Fruit fly (Drosophila melanogaster) whole organism, pupa: ENCODE data around the gene CG15021.

Source experiments
- CG10348 ChIP-seq: fragments of 200-800 bp; sonication (Bioruptor generic); IDR thresholded peaks from 2 replicates; pipeline ENCODE4 v1.3.6; 2022; ENCODE audit warnings: missing biosample characterization, missing genetic modification characterization
- CG13204 ChIP-seq: fragments of 200-800 bp; sonication (Bioruptor generic); optimal IDR thresholded peaks from 2 replicates; lab custom pipeline; 2018; ENCODE audit warnings: missing biosample characterization, mild to moderate bottlenecking, missing genetic modification characterization, moderate library complexity
- CG14655 ChIP-seq: fragments of 200-800 bp; sonication (Bioruptor generic); optimal IDR thresholded peaks from 3 replicates; lab custom pipeline; 2017; ENCODE audit warnings: mild to moderate bottlenecking, missing biosample characterization, missing genetic modification reagents, missing genetic modification characterization
- CG15710 ChIP-seq: fragments of 200-800 bp; sonication (Bioruptor generic); optimal IDR thresholded peaks from 2 replicates; lab custom pipeline; 2018; ENCODE audit warnings: missing biosample characterization, mild to moderate bottlenecking, missing genetic modification characterization, moderate library complexity
- CG32121 ChIP-seq: fragments of 200-800 bp; sonication (Bioruptor generic); IDR thresholded peaks from 2 replicates; pipeline ENCODE4 v1.3.6; 2022; ENCODE audit warnings: missing biosample characterization, missing genetic modification characterization
- CG34367 ChIP-seq: fragments of 200-800 bp; sonication (Bioruptor generic); optimal IDR thresholded peaks from 2 replicates; lab custom pipeline; 2018; ENCODE audit warnings: missing biosample characterization, mild to moderate bottlenecking, missing genetic modification characterization
- CG4496 ChIP-seq: fragments of 200-800 bp; sonication (Bioruptor generic); IDR thresholded peaks from 3 replicates; pipeline ENCODE4 v1.3.6; 2022; ENCODE audit warnings: missing biosample characterization, missing genetic modification characterization
- CG8159 ChIP-seq: fragments of 200-800 bp; sonication (Bioruptor generic); optimal IDR thresholded peaks from 3 replicates; lab custom pipeline; 2018; ENCODE audit warnings: missing biosample characterization, mild to moderate bottlenecking, missing genetic modification characterization, moderate library complexity
- CG8301 ChIP-seq: fragments of 200-800 bp; sonication (Bioruptor generic); optimal IDR thresholded peaks from 2 replicates; lab custom pipeline; 2018; ENCODE audit warnings: missing biosample characterization, mild to moderate bottlenecking, missing genetic modification characterization
- CG9948 ChIP-seq: fragments of 200-800 bp; sonication (Bioruptor generic); optimal IDR thresholded peaks from 2 replicates; lab custom pipeline; 2018; ENCODE audit warnings: missing biosample characterization, mild to moderate bottlenecking, missing genetic modification characterization, moderate library complexity
- EcR ChIP-seq: fragments of 200-800 bp; sonication (Bioruptor generic); optimal IDR thresholded peaks from 3 replicates; lab custom pipeline; 2019; ENCODE audit warnings: missing biosample characterization, missing genetic modification characterization, mild to moderate bottlenecking, moderate library complexity, missing genetic modification reagents
- Pif1A ChIP-seq: fragments of 200-800 bp; sonication (Bioruptor generic); optimal IDR thresholded peaks from 3 replicates; lab custom pipeline; 2016; ENCODE audit warnings: missing biosample characterization, missing genetic modification characterization
- Pif1B ChIP-seq: fragments of 200-800 bp; sonication (Bioruptor generic); optimal IDR thresholded peaks from 3 replicates; lab custom pipeline; 2016; ENCODE audit warnings: missing biosample characterization, missing genetic modification characterization
- rn ChIP-seq: fragments of 200-800 bp; sonication (Bioruptor generic); IDR thresholded peaks from 2 replicates; pipeline ENCODE4 v1.3.6; 2022; ENCODE audit warnings: missing biosample characterization, missing genetic modification characterization

dm6 chr3L:4397137-4397536 lies 39.4 kb upstream of the CG15021 start:
- TF ChIP-seq Pif1B (GFP tag; lab: Kevin White, UChicago) (no peak), CG34367 (no peak), CG8159 (tag; lab: Kevin White, UChicago) (no peak), Pif1A (GFP tag; lab: Kevin White, UChicago) (no peak), CG4496 (GFP tag; lab: Robert Waterston, UW) (no peak), CG8301 (tag; lab: Kevin White, UChicago) (peak; percentile 43), CG32121 (no peak), CG13204 (no peak), CG15710 (tag; lab: Kevin White, UChicago) (no peak), EcR (GFP tag; lab: Kevin White, UChicago) (no peak), CG9948 (no peak), rn (no peak), CG10348 (GFP tag; lab: Robert Waterston, UW) (no peak), CG14655 (GFP tag; lab: Kevin White, UChicago) (peak; percentile 67)
